Worm (Caenorhabditis elegans): ENCODE results near the gene srb-5.

srb-5 gene

ce11 chrII:5182451-5182850 lies 19.3 kb upstream of the srb-5 start:
- TF ChIP-seq madf-9 (GFP tag; conservative IDR thresholded peaks at IDR 0.05) (peak; percentile 55; the same call in 1 of the 2 replicates), R02D3.7 (tag; optimal IDR thresholded peaks at IDR 0.05) (no peak), unc-130 (GFP tag; optimal IDR thresholded peaks at IDR 0.05) (no peak), Y105C5A.15 (GFP tag; IDR thresholded peaks at IDR 0.05) (no peak), zfp-2 (tag; optimal IDR thresholded peaks at IDR 0.05) (no peak), nhr-10 (tag; optimal IDR thresholded peaks at IDR 0.05) (peak; percentile 20), mes-2 (tag; optimal IDR thresholded peaks at IDR 0.05; ENCODE audit: poor library complexity, severe bottlenecking) (peak; percentile 15), vab-7 (GFP tag; IDR thresholded peaks at IDR 0.05) (no peak), ztf-7 (tag; optimal IDR thresholded peaks at IDR 0.05) (peak; percentile 5), nhr-28 (tag; optimal IDR thresholded peaks at IDR 0.05) (peak; percentile 81), mdt-29 (GFP tag; IDR thresholded peaks at IDR 0.05) (peak; percentile 53; the same call in 1 of the 2 replicates), lim-7 (GFP tag; IDR thresholded peaks at IDR 0.05) (no peak), hmg-1.1 (GFP tag; IDR thresholded peaks at IDR 0.05) (peak; percentile 67), daf-12 (tag; optimal IDR thresholded peaks at IDR 0.05) (no peak), gei-8 (GFP tag; optimal IDR thresholded peaks at IDR 0.05) (peak; percentile 28), ceh-82 (tag; optimal IDR thresholded peaks at IDR 0.05) (no peak), lin-39 (tag; optimal IDR thresholded peaks at IDR 0.05) (no peak), php-3 (GFP tag; IDR thresholded peaks at IDR 0.05) (peak; percentile 27; the same call in 1 of the 2 replicates), nhr-6 (tag; optimal IDR thresholded peaks at IDR 0.05) (peak; percentile 42), sdz-12 (GFP tag; optimal IDR thresholded peaks at IDR 0.05) (no peak), arid-1 (GFP tag; conservative IDR thresholded peaks at IDR 0.05) (no peak), dve-1 (tag; optimal IDR thresholded peaks at IDR 0.05; ENCODE audit: insufficient read depth) (peak; percentile 78), aly-2 (tag; optimal IDR thresholded peaks at IDR 0.05) (no peak), zfp-3 (GFP tag; conservative IDR thresholded peaks at IDR 0.05) (0 out of 2 replicates have a peak, but pooled peaks have one; percentile 34), spr-3 (GFP tag; optimal IDR thresholded peaks at IDR 0.05) (no peak), nhr-237 (tag; optimal IDR thresholded peaks at IDR 0.05) (no peak), dmd-6 (GFP tag; IDR thresholded peaks at IDR 0.05) (peak; percentile 97), ceh-20 (GFP tag; IDR thresholded peaks at IDR 0.05) (peak; percentile 80; the same call in 1 of the 2 replicates), mxl-3 (GFP tag; optimal IDR thresholded peaks at IDR 0.05) (peak; percentile 94), lir-3 (tag; optimal IDR thresholded peaks at IDR 0.05) (no peak), set-16 (GFP tag; IDR thresholded peaks at IDR 0.05) (peak; percentile 29; the same call in 1 of the 2 replicates), tag-97 (GFP tag; IDR thresholded peaks at IDR 0.05) (no peak), nhr-11 (tag; optimal IDR thresholded peaks at IDR 0.05) (peak; percentile 58), nhr-48 (tag; optimal IDR thresholded peaks at IDR 0.05) (peak; percentile 82), attf-4 (tag; optimal IDR thresholded peaks at IDR 0.05) (no peak), nhr-77 (tag; optimal IDR thresholded peaks at IDR 0.05) (peak; percentile 61), hlh-11 (tag; optimal IDR thresholded peaks at IDR 0.05) (peak; percentile 95), nhr-25 (tag; optimal IDR thresholded peaks at IDR 0.05; ENCODE audit: borderline replicate concordance, insufficient read depth) (peak; percentile 49), jun-1 (tag; optimal IDR thresholded peaks at IDR 0.05) (peak; percentile 17), hif-1 (tag; optimal IDR thresholded peaks at IDR 0.05) (peak in 1 of 2 experiments; percentile 65), tra-1 (GFP tag; IDR thresholded peaks at IDR 0.05) (peak; percentile 83), unc-62 (GFP tag; optimal IDR thresholded peaks at IDR 0.05 in 1 of 2) (peak in 1 of 2 experiments; percentile 67), unc-62 (tag; optimal IDR thresholded peaks at IDR 0.05) (no peak), lin-38 (GFP tag; IDR thresholded peaks at IDR 0.05) (peak; percentile 54), F37D6.2 (tag; optimal IDR thresholded peaks at IDR 0.05) (peak; percentile 2), nhr-42 (GFP tag; IDR thresholded peaks at IDR 0.05) (peak; percentile 57; the same call in 1 of the 2 replicates), mep-1 (tag; optimal IDR thresholded peaks at IDR 0.05) (peak; percentile 65), hlh-30 (tag; optimal IDR thresholded peaks at IDR 0.05; ENCODE audit: insufficient read depth) (peak; percentile 98), mxl-2 (GFP tag; conservative IDR thresholded peaks at IDR 0.05) (peak; percentile 57; the same call in 1 of the 2 replicates), pqm-1 (tag; optimal IDR thresholded peaks at IDR 0.05) (peak; percentile 57), lsy-2 (tag; optimal IDR thresholded peaks at IDR 0.05) (peak; percentile 54 to 74)
